Fruit fly (Drosophila melanogaster) whole organism, embryonic: ENCODE measurements around the gene CG13766.

Experiments used
- Aef1 ChIP-seq: fragments of 200-800 bp; sonication (Bioruptor generic); IDR thresholded peaks from 3 replicates; pipeline ENCODE4 v1.3.6; 2022; ENCODE audit warnings: missing biosample characterization, missing genetic modification characterization
- Asciz ChIP-seq: fragments of 200-800 bp; sonication (Bioruptor generic); optimal IDR thresholded peaks from 2 replicates; lab custom pipeline; 2017; ENCODE audit warnings: missing biosample characterization, mild to moderate bottlenecking, missing genetic modification characterization, missing genetic modification reagents
- Bteb2 ChIP-seq: fragments of 200-800 bp; sonication (Bioruptor generic); optimal IDR thresholded peaks from 2 replicates; lab custom pipeline; 2016; ENCODE audit warnings: missing biosample characterization, missing genetic modification characterization
- CG10462 ChIP-seq: fragments of 200-800 bp; sonication (Bioruptor generic); optimal IDR thresholded peaks from 2 replicates; lab custom pipeline; 2016; ENCODE audit warnings: missing biosample characterization, missing genetic modification characterization
- CG11085 ChIP-seq: fragments of 200-800 bp; sonication (Bioruptor generic); IDR thresholded peaks from 2 replicates; pipeline ENCODE4 v1.3.6; 2022; ENCODE audit warnings: missing biosample characterization, missing genetic modification characterization
- CG11504 ChIP-seq: fragments of 200-800 bp; sonication (Bioruptor generic); optimal IDR thresholded peaks from 3 replicates; lab custom pipeline; 2019; ENCODE audit warnings: missing biosample characterization, mild to moderate bottlenecking, missing genetic modification characterization, moderate library complexity
- CG13424 ChIP-seq: fragments of 200-800 bp; sonication (Bioruptor generic); optimal IDR thresholded peaks from 2 replicates; lab custom pipeline; 2019; ENCODE audit warnings: missing biosample characterization, mild to moderate bottlenecking, missing genetic modification characterization, moderate library complexity
- CG13624 ChIP-seq: fragments of 200-800 bp; sonication (Bioruptor generic); optimal IDR thresholded peaks from 2 replicates; lab custom pipeline; 2016; ENCODE audit warnings: missing biosample characterization, missing genetic modification characterization
- CG14441 ChIP-seq: fragments of 200-800 bp; sonication (Bioruptor generic); IDR thresholded peaks from 2 replicates; pipeline ENCODE4 v1.3.6; 2022; ENCODE audit warnings: missing biosample characterization, missing genetic modification characterization
- CG2120 ChIP-seq: fragments of 200-800 bp; sonication (Bioruptor generic); optimal IDR thresholded peaks from 3 replicates; lab custom pipeline; 2016; ENCODE audit warnings: missing biosample characterization, missing genetic modification characterization
- CG3065 ChIP-seq: fragments of 200-800 bp; sonication (Bioruptor generic); optimal IDR thresholded peaks from 2 replicates; lab custom pipeline; 2016; ENCODE audit warnings: missing biosample characterization, missing genetic modification characterization
- CG32532 ChIP-seq: fragments of 200-800 bp; sonication (Bioruptor generic); IDR thresholded peaks from 2 replicates; pipeline ENCODE4 v1.3.6; 2022; ENCODE audit warnings: missing biosample characterization, missing genetic modification characterization
- CG3281 ChIP-seq: fragments of 200-800 bp; sonication (Bioruptor generic); optimal IDR thresholded peaks from 3 replicates; lab custom pipeline; 2017; ENCODE audit warnings: missing biosample characterization, mild to moderate bottlenecking, missing genetic modification characterization
- CG6654 ChIP-seq: fragments of 200-800 bp; sonication (Bioruptor generic); optimal IDR thresholded peaks from 2 replicates; lab custom pipeline; 2017; ENCODE audit warnings: missing biosample characterization, mild to moderate bottlenecking, missing genetic modification characterization
- CG8765 ChIP-seq: fragments of 200-800 bp; sonication (Bioruptor generic); IDR thresholded peaks from 2 replicates; pipeline ENCODE4 v1.3.6; 2022; ENCODE audit warnings: missing biosample characterization, missing genetic modification characterization
- CG8924 ChIP-seq: fragments of 200-800 bp; optimal IDR thresholded peaks from 3 replicates; lab custom pipeline; 2019; ENCODE audit warnings: missing biosample characterization, mild to moderate bottlenecking, missing genetic modification characterization, moderate library complexity
- CG9727 ChIP-seq: fragments of 200-800 bp; sonication (Bioruptor generic); optimal IDR thresholded peaks from 3 replicates; lab custom pipeline; 2017; ENCODE audit warnings: missing biosample characterization, mild to moderate bottlenecking, missing genetic modification characterization
- CkIIα-i1 ChIP-seq: fragments of 200-800 bp; sonication (Bioruptor generic); IDR thresholded peaks from 2 replicates; pipeline ENCODE4 v1.3.6; 2022; ENCODE audit warnings: missing biosample characterization, missing genetic modification characterization
- D ChIP-seq, 2 experiments: fragments of 200-800 bp in 1 of 2; fragments of >200 bp in 1 of 2; sonication (Bioruptor generic) in 1 of 2; optimal IDR thresholded peaks; 2 replicates in 1 of 2; 3 replicates in 1 of 2; lab custom pipeline; 2017; ENCODE audit warnings: mild to moderate bottlenecking in 1 of 2, missing biosample characterization in 1 of 2, missing genetic modification characterization in 1 of 2, missing genetic modification reagents in 1 of 2
- Dip3 ChIP-seq: fragments of 200-800 bp; sonication (Bioruptor generic); optimal IDR thresholded peaks from 3 replicates; lab custom pipeline; 2016; ENCODE audit warnings: missing biosample characterization, missing genetic modification characterization
- Gsc ChIP-seq: fragments of 200-800 bp; sonication (Bioruptor generic); IDR thresholded peaks from 2 replicates; pipeline ENCODE4 v1.3.6; 2022; ENCODE audit warnings: missing biosample characterization, missing genetic modification characterization
- HLH54F ChIP-seq: fragments of 200-800 bp; sonication (Bioruptor generic); optimal IDR thresholded peaks from 3 replicates; lab custom pipeline; 2016; ENCODE audit warnings: missing biosample characterization, missing genetic modification characterization
- HmgD ChIP-seq: fragments of 200-800 bp; sonication (Bioruptor generic); optimal IDR thresholded peaks from 3 replicates; lab custom pipeline; 2016; ENCODE audit warnings: missing biosample characterization, missing genetic modification characterization
- Hr3 ChIP-seq: fragments of 200-800 bp; sonication (Bioruptor generic); optimal IDR thresholded peaks from 3 replicates; lab custom pipeline; 2016; ENCODE audit warnings: missing biosample characterization, missing genetic modification characterization
- Neu2 ChIP-seq: fragments of 200-800 bp; sonication (Bioruptor generic); optimal IDR thresholded peaks from 3 replicates; lab custom pipeline; 2016; ENCODE audit warnings: missing biosample characterization, missing genetic modification characterization, borderline replicate concordance
- Oaz ChIP-seq: fragments of 200-800 bp; sonication (Bioruptor generic); IDR thresholded peaks from 2 replicates; pipeline ENCODE4 v1.3.6; 2022; ENCODE audit warnings: missing biosample characterization, missing genetic modification characterization
- PHDP ChIP-seq: fragments of 200-800 bp; sonication (Bioruptor generic); optimal IDR thresholded peaks from 3 replicates; lab custom pipeline; 2018; ENCODE audit warnings: missing biosample characterization, mild to moderate bottlenecking, missing genetic modification characterization, moderate library complexity
- Rfx ChIP-seq: fragments of 200-800 bp; sonication (Bioruptor generic); IDR thresholded peaks from 2 replicates; pipeline ENCODE4 v1.3.6; 2022; ENCODE audit warnings: missing biosample characterization, missing genetic modification characterization
- Scr ChIP-seq: fragments of 200-800 bp; sonication (Bioruptor generic); IDR thresholded peaks from 2 replicates; pipeline ENCODE4 v1.3.6; 2022; ENCODE audit warnings: missing biosample characterization, missing genetic modification characterization; ENCODE audit not compliant: partially characterized antibody
- Ssrp ChIP-seq: fragments of 200-800 bp; sonication (Bioruptor generic); optimal IDR thresholded peaks from 2 replicates; lab custom pipeline; 2018; ENCODE audit warnings: missing biosample characterization, mild to moderate bottlenecking, missing genetic modification characterization, moderate library complexity
- amos ChIP-seq: fragments of 200-800 bp; sonication (Bioruptor generic); IDR thresholded peaks from 2 replicates; pipeline ENCODE4 v1.3.6; 2022; ENCODE audit warnings: missing biosample characterization, missing genetic modification characterization; ENCODE audit not compliant: partially characterized antibody
- aop ChIP-seq: fragments of 200-800 bp; sonication (Bioruptor generic); IDR thresholded peaks from 2 replicates; pipeline ENCODE4 v1.3.6; 2022; ENCODE audit warnings: missing biosample characterization, missing genetic modification characterization
- bbx ChIP-seq: fragments of 200-800 bp; sonication (Bioruptor generic); IDR thresholded peaks from 2 replicates; pipeline ENCODE4 v1.3.6; 2022; ENCODE audit warnings: missing biosample characterization, missing genetic modification characterization; ENCODE audit not compliant: partially characterized antibody
- br ChIP-seq: fragments of >200 bp; optimal IDR thresholded peaks from 2 replicates; lab custom pipeline; 2017
- dysf ChIP-seq: fragments of 200-800 bp; sonication (Bioruptor generic); IDR thresholded peaks from 3 replicates; pipeline ENCODE4 v1.3.6; 2022; ENCODE audit warnings: missing biosample characterization, missing genetic modification characterization
- hkb ChIP-seq, 2 experiments: fragments of 200-800 bp in 1 of 2; fragments of >200 bp in 1 of 2; sonication (Bioruptor generic) in 1 of 2; IDR thresholded peaks in 1 of 2; optimal IDR thresholded peaks in 1 of 2; 2 replicates each; pipeline versions ENCODE4 v1.3.6 to Lab custom; 2017 to 2022; ENCODE audit warnings: missing biosample characterization in 1 of 2, missing genetic modification characterization in 1 of 2
- jing ChIP-seq: fragments of 200-800 bp; sonication (Bioruptor generic); optimal IDR thresholded peaks from 2 replicates; lab custom pipeline; 2018; ENCODE audit warnings: missing biosample characterization, mild to moderate bottlenecking, missing genetic modification characterization
- kay ChIP-seq: fragments of 200-800 bp; sonication (Bioruptor generic); optimal IDR thresholded peaks from 2 replicates; lab custom pipeline; 2016; ENCODE audit warnings: missing biosample characterization, missing genetic modification characterization
- klu ChIP-seq: fragments of 200-800 bp; sonication (Bioruptor generic); IDR thresholded peaks from 2 replicates; pipeline ENCODE4 v1.3.6; 2022; ENCODE audit warnings: missing biosample characterization, missing genetic modification characterization
- lilli ChIP-seq: fragments of 200-800 bp; sonication (Bioruptor generic); optimal IDR thresholded peaks from 3 replicates; lab custom pipeline; 2016; ENCODE audit warnings: missing biosample characterization, missing genetic modification characterization
- onecut ChIP-seq: fragments of 200-800 bp; sonication (Bioruptor generic); IDR thresholded peaks from 2 replicates; pipeline ENCODE4 v1.3.6; 2022; ENCODE audit warnings: missing biosample characterization, missing genetic modification characterization
- pnt ChIP-seq: fragments of 200-800 bp; sonication (Bioruptor generic); optimal IDR thresholded peaks from 3 replicates; lab custom pipeline; 2016; ENCODE audit warnings: missing biosample characterization, missing genetic modification characterization
- pzg ChIP-seq: fragments of 200-800 bp; sonication (Bioruptor generic); optimal IDR thresholded peaks from 3 replicates; lab custom pipeline; 2018; ENCODE audit warnings: missing biosample characterization, mild to moderate bottlenecking, missing genetic modification characterization, moderate library complexity
- sc ChIP-seq, 3 experiments: fragments of >200 bp in 2 of 3; fragments of 200-800 bp in 1 of 3; sonication (Bioruptor generic) in 1 of 3; optimal IDR thresholded peaks; 2 replicates in 2 of 3; 3 replicates in 1 of 3; lab custom pipeline; 2017; ENCODE audit warnings: mild to moderate bottlenecking in 1 of 3, missing biosample characterization in 1 of 3, missing genetic modification characterization in 1 of 3, missing genetic modification reagents in 1 of 3
- so ChIP-seq: fragments of 200-800 bp; sonication (Bioruptor generic); IDR thresholded peaks from 3 replicates; pipeline ENCODE4 v1.3.6; 2022; ENCODE audit warnings: missing biosample characterization, missing genetic modification characterization
- tll ChIP-seq, 2 experiments: fragments of 200-800 bp in 1 of 2; fragments of >200 bp in 1 of 2; sonication (Bioruptor generic) in 1 of 2; optimal IDR thresholded peaks; 2 replicates each; lab custom pipeline; 2017 to 2019; ENCODE audit warnings: missing biosample characterization in 2 of 2, missing genetic modification characterization in 2 of 2, mild to moderate bottlenecking in 1 of 2, moderate library complexity in 1 of 2
- tup ChIP-seq: fragments of 200-800 bp; sonication (Bioruptor generic); optimal IDR thresholded peaks from 2 replicates; lab custom pipeline; 2016; ENCODE audit warnings: missing biosample characterization, mild to moderate bottlenecking, missing genetic modification characterization, moderate library complexity
- twi ChIP-seq: fragments of 200-800 bp; optimal IDR thresholded peaks from 2 replicates; lab custom pipeline; 2019; ENCODE audit warnings: missing biosample characterization, mild to moderate bottlenecking, missing genetic modification characterization, moderate library complexity
- usp ChIP-seq: fragments of >200 bp; optimal IDR thresholded peaks from 2 replicates; lab custom pipeline; 2017; ENCODE audit warnings: missing biosample characterization, missing genetic modification characterization

The CG13766 gene

DNA sequence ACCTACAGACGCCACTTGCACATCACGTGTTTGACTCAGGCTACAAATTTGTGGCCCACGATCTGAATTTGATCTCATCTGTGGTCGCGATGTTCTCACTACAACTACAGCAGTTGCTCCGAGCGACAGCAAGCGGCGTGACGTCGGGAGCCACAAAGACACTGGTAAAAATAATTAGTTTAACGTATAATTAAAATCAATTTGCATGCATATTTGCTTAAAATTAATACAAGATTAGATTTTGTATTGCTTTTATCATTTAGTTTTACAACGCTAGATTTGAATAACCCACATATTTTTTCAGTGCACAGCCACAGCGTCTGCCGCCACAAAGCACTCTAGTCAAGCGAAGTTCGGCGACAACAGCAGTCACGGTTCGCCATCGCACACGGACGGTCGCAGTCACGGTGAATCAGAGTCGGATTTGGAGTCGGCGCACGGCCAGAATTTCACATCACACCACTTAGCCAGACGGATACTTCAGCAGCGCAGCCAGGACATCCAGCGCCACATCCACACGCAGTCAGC lies 46.6 kb upstream of the CG13766 start (continued):
- TF ChIP-seq tup (GFP tag; lab: Kevin White, UChicago) (peak; percentile 100), sc (optimal IDR thresholded peaks at IDR 0.05; lab: Kevin White, UChicago) (no peak), sc (GFP tag; optimal IDR thresholded peaks at IDR 0.05; lab: Kevin White, UChicago) (peak; percentile 100), usp (no peak), CG3065 (peak; percentile 100), amos (GFP tag; lab: Robert Waterston, UW) (peak; percentile 45; the same call in 1 of the 2 replicates), Gsc (GFP tag; lab: Robert Waterston, UW) (peak; percentile 99), twi (tag; lab: Kevin White, UChicago) (peak; percentile 100), CG6654 (GFP tag; lab: Kevin White, UChicago) (peak; percentile 97), Ssrp (tag; lab: Kevin White, UChicago) (peak; percentile 100), CG13624 (peak; percentile 100), onecut (GFP tag; lab: Robert Waterston, UW) (peak; percentile 100), dysf (GFP tag; lab: Robert Waterston, UW) (peak; percentile 100), CG8924 (peak; percentile 100), Asciz (GFP tag; lab: Kevin White, UChicago) (peak; percentile 100), CG32532 (GFP tag; lab: Robert Waterston, UW) (peak; percentile 100), br (lab: Kevin White, UChicago) (no peak), Scr (peak; percentile 36), Neu2 (peak; percentile 99), CG2120 (peak; percentile 100), jing (GFP tag; lab: Kevin White, UChicago) (peak; percentile 100), Aef1 (GFP tag; lab: Robert Waterston, UW) (peak; percentile 100), pnt (GFP tag; lab: Kevin White, UChicago) (peak; percentile 100), kay (GFP tag; lab: Kevin White, UChicago) (peak; percentile 100), CG9727 (GFP tag; lab: Kevin White, UChicago) (peak; percentile 100), CG3281 (GFP tag; lab: Kevin White, UChicago) (peak; percentile 100), bbx (GFP tag; lab: Robert Waterston, UW) (peak; percentile 64; the same call in 1 of the 2 replicates), klu (GFP tag; lab: Robert Waterston, UW) (peak; percentile 100), lilli (GFP tag; lab: Kevin White, UChicago) (peak; percentile 100), D (optimal IDR thresholded peaks at IDR 0.05; lab: Kevin White, UChicago) (no peak), D (GFP tag; optimal IDR thresholded peaks at IDR 0.05; lab: Kevin White, UChicago) (peak; percentile 100), CkIIα-i1 (GFP tag; lab: Robert Waterston, UW) (peak; percentile 99), aop (peak; percentile 99), CG14441 (GFP tag; lab: Robert Waterston, UW) (peak; percentile 100), Hr3 (GFP tag; lab: Kevin White, UChicago) (peak; percentile 100), HmgD (GFP tag; lab: Kevin White, UChicago) (peak; percentile 100), tll (GFP tag; optimal IDR thresholded peaks at IDR 0.05; lab: Kevin White, UChicago) (peak in 1 of 2 experiments; percentile 93), CG8765 (GFP tag; lab: Robert Waterston, UW) (peak; percentile 100), CG11085 (peak; percentile 100), Bteb2 (GFP tag; lab: Kevin White, UChicago) (peak; percentile 100), PHDP (peak; percentile 100), CG10462 (GFP tag; lab: Kevin White, UChicago) (peak; percentile 100), hkb (optimal IDR thresholded peaks at IDR 0.05; lab: Kevin White, UChicago) (no peak), hkb (GFP tag; IDR thresholded peaks at IDR 0.05; lab: Robert Waterston, UW) (peak; percentile 100), pzg (GFP tag; lab: Kevin White, UChicago) (peak; percentile 78), Oaz (peak; percentile 100), so (peak; percentile 100), HLH54F (peak; percentile 100), Dip3 (GFP tag; lab: Kevin White, UChicago) (peak; percentile 100), Rfx (GFP tag; lab: Robert Waterston, UW) (peak; percentile 100), CG13424 (tag; lab: Kevin White, UChicago) (peak; percentile 100), CG11504 (tag; lab: Kevin White, UChicago) (peak; percentile 99)
